Worm (Caenorhabditis elegans) whole organism, L1 larva: ENCODE results near the gene rsef-1.
A peak's percentile ranks its signal among the peaks of the same experiment; 100 is the strongest.

Experiments used
- C04F5.9 ChIP-seq: sonication (generic microtip); optimal IDR thresholded peaks from 2 replicates; lab custom pipeline; 2016; ENCODE audit warnings: missing genetic modification characterization, missing compliant biosample characterization
- C16A3.4 ChIP-seq: fragments of 150-350 bp; optimal IDR thresholded peaks from 2 replicates; lab custom pipeline; 2014; ENCODE audit warnings: missing biosample characterization, missing genetic modification characterization
- C34B4.2 ChIP-seq: sonication (generic microtip); optimal IDR thresholded peaks from 2 replicates; lab custom pipeline; 2017; ENCODE audit warnings: mild to moderate bottlenecking, missing genetic modification characterization, missing compliant biosample characterization
- Y116A8C.19 ChIP-seq: sonication (generic microtip); optimal IDR thresholded peaks from 2 replicates; lab custom pipeline; 2016; ENCODE audit warnings: missing compliant biosample characterization, missing genetic modification characterization, borderline replicate concordance
- ama-1 ChIP-seq: fragments of 150-350 bp; optimal IDR thresholded peaks from 2 replicates; lab custom pipeline; 2014
- ceh-63 ChIP-seq: fragments of 200-800 bp; sonication (Bioruptor generic); optimal IDR thresholded peaks from 2 replicates; lab custom pipeline; 2018; ENCODE audit warnings: mild to moderate bottlenecking, missing genetic modification characterization, missing compliant biosample characterization
- ceh-8 ChIP-seq: fragments of 200-800 bp; sonication (Bioruptor generic); optimal IDR thresholded peaks from 2 replicates; lab custom pipeline; 2018; ENCODE audit warnings: mild to moderate bottlenecking, missing genetic modification characterization, moderate library complexity, missing compliant biosample characterization
- ceh-88 ChIP-seq: fragments of 200-800 bp; sonication (Bioruptor generic); IDR thresholded peaks from 2 replicates; pipeline ENCODE4 v1.3.6; 2022; ENCODE audit warnings: missing genetic modification characterization, missing compliant biosample characterization
- ceh-90 ChIP-seq: sonication (generic microtip); optimal IDR thresholded peaks from 2 replicates; lab custom pipeline; 2016; ENCODE audit warnings: missing genetic modification characterization, missing compliant biosample characterization
- dsc-1 ChIP-seq: sonication (generic microtip); optimal IDR thresholded peaks from 2 replicates; lab custom pipeline; 2016; ENCODE audit warnings: mild to moderate bottlenecking, missing genetic modification characterization, missing compliant biosample characterization
- efl-1 ChIP-seq, 4 experiments: fragments of 150-350 bp; optimal IDR thresholded peaks in 3 of 4; peaks in 1 of 4; 1 replicate in 1 of 4; 2 replicates in 3 of 4; lab custom pipeline; 2014; ENCODE audit warnings: missing biosample characterization in 2 of 4, missing genetic modification characterization in 2 of 4, missing genetic modification reagents in 2 of 4
- efl-3 ChIP-seq: fragments of 200-800 bp; sonication (Bioruptor generic); optimal IDR thresholded peaks from 2 replicates; lab custom pipeline; 2018; ENCODE audit warnings: mild to moderate bottlenecking, missing genetic modification characterization, missing compliant biosample characterization
- egl-13 ChIP-seq: sonication (generic microtip); optimal IDR thresholded peaks from 2 replicates; lab custom pipeline; 2016; ENCODE audit warnings: missing genotype, missing genetic modification reagents, missing genetic modification characterization, missing compliant biosample characterization
- egl-27 ChIP-seq, 2 experiments: fragments of 150-350 bp in 1 of 2; sonication (generic microtip); optimal IDR thresholded peaks; 3 replicates each; lab custom pipeline; 2017 to 2018; ENCODE audit warnings: missing biosample characterization in 2 of 2, missing genetic modification characterization in 2 of 2, missing genetic modification reagents in 2 of 2
- elt-2 ChIP-seq: sonication (generic microtip); optimal IDR thresholded peaks from 2 replicates; lab custom pipeline; 2016; ENCODE audit warnings: missing genetic modification characterization, mild to moderate bottlenecking, inconsistent platforms, missing compliant biosample characterization, missing genetic modification reagents
- elt-3 ChIP-seq, 6 experiments: fragments of 150-350 bp in 1 of 6; sonication (generic microtip); optimal IDR thresholded peaks; 2 replicates each; lab custom pipeline; 2017 to 2018; ENCODE audit warnings: missing biosample characterization in 6 of 6, missing genetic modification characterization in 6 of 6, inconsistent platforms in 1 of 6
- ets-5 ChIP-seq: fragments of 200-800 bp; sonication (Bioruptor generic); IDR thresholded peaks from 2 replicates; pipeline ENCODE4 v1.3.6; 2022; ENCODE audit warnings: missing genetic modification characterization, missing compliant biosample characterization
- fkh-10 ChIP-seq: sonication (generic microtip); optimal IDR thresholded peaks from 2 replicates; lab custom pipeline; 2017; ENCODE audit warnings: missing biosample characterization, missing genetic modification reagents, missing genetic modification characterization
- fkh-4 ChIP-seq: sonication (generic microtip); optimal IDR thresholded peaks from 2 replicates; lab custom pipeline; 2016; ENCODE audit warnings: missing compliant biosample characterization, missing genetic modification characterization, borderline replicate concordance
- fkh-8 ChIP-seq: sonication (generic microtip); optimal IDR thresholded peaks from 2 replicates; lab custom pipeline; 2016; ENCODE audit warnings: mild to moderate bottlenecking, missing genetic modification characterization, missing compliant biosample characterization
- fos-1 ChIP-seq: fragments of 150-350 bp; optimal IDR thresholded peaks from 2 replicates; lab custom pipeline; 2014; ENCODE audit warnings: missing biosample characterization, missing genetic modification characterization
- grh-1 ChIP-seq: fragments of 200-800 bp; sonication (Bioruptor generic); IDR thresholded peaks from 2 replicates; pipeline ENCODE4 v1.3.6; 2022; ENCODE audit warnings: missing genetic modification reagents, missing genetic modification characterization, missing compliant biosample characterization
- hpl-2 ChIP-seq: fragments of 150-350 bp; optimal IDR thresholded peaks from 2 replicates; lab custom pipeline; 2014; ENCODE audit warnings: missing biosample characterization, missing genetic modification reagents, missing genetic modification characterization
- isw-1 ChIP-seq: fragments of 200-800 bp; sonication (Bioruptor generic); IDR thresholded peaks from 2 replicates; pipeline ENCODE4 v1.3.6; 2022; ENCODE audit warnings: missing genetic modification characterization, missing compliant biosample characterization
- jun-1 ChIP-seq: fragments of 150-350 bp; optimal IDR thresholded peaks from 2 replicates; lab custom pipeline; 2014; ENCODE audit warnings: missing biosample characterization, missing genetic modification reagents, missing genetic modification characterization
- lin-14 ChIP-seq: fragments of 200-800 bp; sonication (Bioruptor generic); optimal IDR thresholded peaks from 2 replicates; lab custom pipeline; 2018; ENCODE audit warnings: mild to moderate bottlenecking, missing genetic modification characterization, moderate library complexity, missing compliant biosample characterization
- lin-15B ChIP-seq: fragments of 150-350 bp; sonication (generic microtip); optimal IDR thresholded peaks from 3 replicates; lab custom pipeline; 2014; ENCODE audit warnings: missing biosample characterization, missing genetic modification characterization
- lir-3 ChIP-seq: sonication (generic microtip); optimal IDR thresholded peaks from 2 replicates; lab custom pipeline; 2016; ENCODE audit warnings: mild to moderate bottlenecking, missing genetic modification characterization, moderate library complexity, missing compliant biosample characterization; ENCODE audit not compliant: poor library complexity
- mab-9 ChIP-seq: fragments of 200-800 bp; sonication (Bioruptor generic); IDR thresholded peaks from 2 replicates; pipeline ENCODE4 v1.3.6; 2022; ENCODE audit warnings: missing genetic modification reagents, missing genetic modification characterization, missing compliant biosample characterization
- mdl-1 ChIP-seq, 2 experiments: fragments of 150-350 bp; optimal IDR thresholded peaks; 2 replicates each; lab custom pipeline; 2014 to 2017; ENCODE audit warnings: missing biosample characterization in 2 of 2, missing genetic modification characterization in 2 of 2, inconsistent platforms in 1 of 2
- mef-2 ChIP-seq: fragments of 150-350 bp; optimal IDR thresholded peaks from 2 replicates; lab custom pipeline; 2014; ENCODE audit warnings: missing biosample characterization, missing genetic modification characterization
- mep-1 ChIP-seq: fragments of 150-350 bp; optimal IDR thresholded peaks from 2 replicates; lab custom pipeline; 2014; ENCODE audit warnings: missing biosample characterization, missing genetic modification characterization
- nhr-237 ChIP-seq: fragments of 150-350 bp; optimal IDR thresholded peaks from 2 replicates; lab custom pipeline; 2014; ENCODE audit warnings: missing biosample characterization, missing genetic modification characterization
- nhr-28 ChIP-seq: fragments of 150-350 bp; optimal IDR thresholded peaks from 2 replicates; lab custom pipeline; 2014; ENCODE audit warnings: missing biosample characterization, missing genetic modification characterization
- nhr-84 ChIP-seq: sonication (generic microtip); optimal IDR thresholded peaks from 2 replicates; lab custom pipeline; 2017; ENCODE audit warnings: missing biosample characterization, missing genetic modification characterization
- pqm-1 ChIP-seq: sonication (generic microtip); optimal IDR thresholded peaks from 3 replicates; lab custom pipeline; 2017; ENCODE audit warnings: missing biosample characterization, missing genetic modification characterization
- rnt-1 ChIP-seq: sonication (generic microtip); optimal IDR thresholded peaks from 2 replicates; lab custom pipeline; 2016; ENCODE audit warnings: mild to moderate bottlenecking, missing genetic modification characterization, moderate library complexity, missing compliant biosample characterization
- skn-1 ChIP-seq: fragments of 150-350 bp; optimal IDR thresholded peaks from 2 replicates; lab custom pipeline; 2014; ENCODE audit warnings: missing biosample characterization, missing genetic modification characterization
- snu-23 ChIP-seq: sonication (generic microtip); optimal IDR thresholded peaks from 2 replicates; lab custom pipeline; 2016; ENCODE audit warnings: missing genetic modification characterization, missing compliant biosample characterization
- sptf-1 ChIP-seq: fragments of 150-350 bp; optimal IDR thresholded peaks from 2 replicates; lab custom pipeline; 2014; ENCODE audit warnings: missing biosample characterization, missing genetic modification characterization
- unc-130 ChIP-seq: fragments of 150-350 bp; optimal IDR thresholded peaks from 2 replicates; lab custom pipeline; 2017; ENCODE audit warnings: missing biosample characterization, missing genetic modification characterization, inconsistent platforms
- unc-62 ChIP-seq: fragments of 150-350 bp; optimal IDR thresholded peaks from 2 replicates; lab custom pipeline; 2014; ENCODE audit warnings: missing biosample characterization, missing genetic modification reagents, missing genetic modification characterization
- xbp-1 ChIP-seq: sonication (generic microtip); optimal IDR thresholded peaks from 2 replicates; lab custom pipeline; 2016; ENCODE audit warnings: missing genetic modification characterization, missing compliant biosample characterization
- zip-4 ChIP-seq: fragments of 200-800 bp; sonication (Bioruptor generic); optimal IDR thresholded peaks from 2 replicates; lab custom pipeline; 2018; ENCODE audit warnings: mild to moderate bottlenecking, missing genetic modification characterization, moderate library complexity, missing compliant biosample characterization
- ztf-11 ChIP-seq, 2 experiments: sonication (generic microtip); optimal IDR thresholded peaks; 2 replicates each; lab custom pipeline; 2016 to 2017; ENCODE audit warnings: missing genetic modification characterization in 2 of 2, missing biosample characterization in 1 of 2, missing compliant biosample characterization in 1 of 2

Gene rsef-1

ce11 chrX:3049233-3049632 is 10.0 kb downstream of the rsef-1 start (continued):
- TF ChIP-seq C34B4.2 (tag; lab: Kevin White, UChicago) (no peak), zip-4 (GFP tag; lab: Kevin White, UChicago) (no peak), ztf-11 (tag; optimal IDR thresholded peaks at IDR 0.05; lab: Kevin White, UChicago) (no peak), lin-15B (tag; lab: Kevin White, UChicago) (no peak), elt-3 (tag; optimal IDR thresholded peaks at IDR 0.05; lab: Kevin White, UChicago) (no peak), grh-1 (GFP tag; lab: Robert Waterston, UW) (no peak), lir-3 (tag; lab: Kevin White, UChicago) (no peak), mef-2 (no peak), ceh-63 (GFP tag; lab: Kevin White, UChicago) (no peak), snu-23 (GFP tag; lab: Kevin White, UChicago) (peak; percentile 51), nhr-237 (tag; lab: Kevin White, UChicago) (no peak), nhr-28 (tag; lab: Kevin White, UChicago) (no peak), ama-1 (no peak), C04F5.9 (tag; lab: Kevin White, UChicago) (no peak), isw-1 (no peak), egl-13 (peak; percentile 34), Y116A8C.19 (tag; lab: Kevin White, UChicago) (no peak), ceh-90 (tag; lab: Kevin White, UChicago) (no peak), fos-1 (no peak), ceh-88 (no peak), C16A3.4 (tag; lab: Kevin White, UChicago) (no peak), egl-27 (tag; optimal IDR thresholded peaks at IDR 0.05; lab: Kevin White, UChicago) (no peak), elt-2 (tag; lab: Kevin White, UChicago) (no peak), mdl-1 (tag; optimal IDR thresholded peaks at IDR 0.05; lab: Kevin White, UChicago) (peak in 1 of 2 experiments; percentile 35), pqm-1 (tag; lab: Kevin White, UChicago) (no peak), unc-130 (tag; lab: Kevin White, UChicago) (no peak), jun-1 (no peak), skn-1 (peak; percentile 43), fkh-8 (peak; percentile 59), hpl-2 (GFP tag; lab: Kevin White, UChicago) (no peak), efl-1 (optimal IDR thresholded peaks at IDR 0.05; lab: Kevin White, UChicago) (peak; percentile 4 to 45), efl-1 (GFP tag; optimal IDR thresholded peaks at IDR 0.05 in 1 of 2; lab: Kevin White, UChicago) (peak in 1 of 2 experiments; percentile 40), dsc-1 (tag; lab: Kevin White, UChicago) (peak; percentile 26), mab-9 (GFP tag; lab: Robert Waterston, UW) (no peak), unc-62 (GFP tag; lab: Kevin White, UChicago) (no peak), sptf-1 (tag; lab: Kevin White, UChicago) (no peak), ceh-8 (GFP tag; lab: Kevin White, UChicago) (no peak), mep-1 (tag; lab: Kevin White, UChicago) (peak; percentile 36), efl-3 (GFP tag; lab: Kevin White, UChicago) (no peak), ets-5 (GFP tag; lab: Robert Waterston, UW) (no peak), xbp-1 (tag; lab: Kevin White, UChicago) (peak; percentile 28), fkh-4 (tag; lab: Kevin White, UChicago) (no peak)
- TF ChIP-seq, all 84 proteins: peak for 22

- TF ChIP-seq efl-1 (optimal IDR thresholded peaks at IDR 0.05; lab: Kevin White, UChicago) (no peak), efl-1 (GFP tag; optimal IDR thresholded peaks at IDR 0.05 in 1 of 2; lab: Kevin White, UChicago) (peak in 1 of 2 experiments; percentile 60), fkh-10 (GFP tag; lab: Kevin White, UChicago) (no peak), rnt-1 (tag; lab: Kevin White, UChicago) (peak; percentile 68), fos-1 (no peak), lin-14 (GFP tag; lab: Kevin White, UChicago) (peak; percentile 20), nhr-84 (tag; lab: Kevin White, UChicago) (no peak)
Measured at ce11 chrX:3048696-3049095, 10.5 kb downstream of the rsef-1 start.
